Fruit fly (Drosophila melanogaster) whole organism, embryonic: Measurements from ENCODE around the gene Cyt-c1L.

Experiments
- CG11093 ChIP-seq: fragments of 200-800 bp; sonication (Bioruptor generic); IDR thresholded peaks from 3 replicates; pipeline ENCODE4 v1.3.6; 2022; ENCODE audit warnings: missing biosample characterization, missing genetic modification characterization
- CG11504 ChIP-seq: fragments of 200-800 bp; sonication (Bioruptor generic); optimal IDR thresholded peaks from 3 replicates; lab custom pipeline; 2019; ENCODE audit warnings: missing biosample characterization, mild to moderate bottlenecking, missing genetic modification characterization, moderate library complexity
- CG12659 ChIP-seq: fragments of 200-800 bp; sonication (Bioruptor generic); optimal IDR thresholded peaks from 3 replicates; lab custom pipeline; 2017; ENCODE audit warnings: mild to moderate bottlenecking, missing biosample characterization, missing genetic modification reagents, missing genetic modification characterization
- CG13894 ChIP-seq: fragments of 200-800 bp; sonication (Bioruptor generic); optimal IDR thresholded peaks from 3 replicates; lab custom pipeline; 2018; ENCODE audit warnings: missing biosample characterization, mild to moderate bottlenecking, missing genetic modification characterization, moderate library complexity
- CG14860 ChIP-seq: fragments of 200-800 bp; sonication (Bioruptor generic); IDR thresholded peaks from 3 replicates; pipeline ENCODE4 v1.3.6; 2022; ENCODE audit warnings: missing biosample characterization, missing genetic modification characterization; ENCODE audit not compliant: partially characterized antibody
- CG14965 ChIP-seq: fragments of 200-800 bp; sonication (Bioruptor generic); optimal IDR thresholded peaks from 2 replicates; lab custom pipeline; 2016; ENCODE audit warnings: missing biosample characterization, missing genetic modification characterization, borderline replicate concordance
- CG15269 ChIP-seq: fragments of 200-800 bp; sonication (Bioruptor generic); optimal IDR thresholded peaks from 2 replicates; lab custom pipeline; 2018; ENCODE audit warnings: missing biosample characterization, mild to moderate bottlenecking, missing genetic modification characterization, moderate library complexity
- CG17568 ChIP-seq: fragments of 200-800 bp; sonication (Bioruptor generic); optimal IDR thresholded peaks from 2 replicates; lab custom pipeline; 2018; ENCODE audit warnings: missing biosample characterization, mild to moderate bottlenecking, missing genetic modification characterization, moderate library complexity
- CG18476 ChIP-seq: fragments of 200-800 bp; sonication (Bioruptor generic); optimal IDR thresholded peaks from 2 replicates; lab custom pipeline; 2016; ENCODE audit warnings: missing biosample characterization, mild to moderate bottlenecking, missing genetic modification characterization
- CG2120 ChIP-seq: fragments of 200-800 bp; sonication (Bioruptor generic); optimal IDR thresholded peaks from 3 replicates; lab custom pipeline; 2016; ENCODE audit warnings: missing biosample characterization, missing genetic modification characterization
- CG2202 ChIP-seq: fragments of 200-800 bp; sonication (Bioruptor generic); optimal IDR thresholded peaks from 2 replicates; lab custom pipeline; 2018; ENCODE audit warnings: missing biosample characterization, mild to moderate bottlenecking, missing genetic modification characterization
- CG31365 ChIP-seq: fragments of 200-800 bp; sonication (Bioruptor generic); optimal IDR thresholded peaks from 2 replicates; lab custom pipeline; 2018; ENCODE audit warnings: missing biosample characterization, mild to moderate bottlenecking, missing genetic modification characterization
- CG3726 ChIP-seq: fragments of 200-800 bp; sonication (Bioruptor generic); IDR thresholded peaks from 3 replicates; pipeline ENCODE4, ENCODE4 v1.3.6; 2022; ENCODE audit warnings: missing biosample characterization, missing genetic modification characterization
- CG3847 ChIP-seq: fragments of 200-800 bp; sonication (Bioruptor generic); IDR thresholded peaks from 2 replicates; pipeline ENCODE4 v1.3.6; 2022; ENCODE audit warnings: missing biosample characterization, missing genetic modification characterization
- CG8089 ChIP-seq: fragments of 200-800 bp; sonication (Bioruptor generic); optimal IDR thresholded peaks from 3 replicates; lab custom pipeline; 2016; ENCODE audit warnings: missing biosample characterization, missing genetic modification characterization
- CG9215 ChIP-seq: fragments of 200-800 bp; sonication (Bioruptor generic); IDR thresholded peaks from 2 replicates; pipeline ENCODE4 v1.3.6; 2022; ENCODE audit warnings: missing biosample characterization, missing genetic modification characterization
- CG9609 ChIP-seq: fragments of 200-800 bp; sonication (Bioruptor generic); optimal IDR thresholded peaks from 3 replicates; lab custom pipeline; 2016; ENCODE audit warnings: missing biosample characterization, missing genetic modification characterization
- CG9817 ChIP-seq: fragments of 200-800 bp; sonication (Bioruptor generic); optimal IDR thresholded peaks from 2 replicates; lab custom pipeline; 2018; ENCODE audit warnings: missing biosample characterization, mild to moderate bottlenecking, missing genetic modification characterization, moderate library complexity
- Dbx ChIP-seq: fragments of 200-800 bp; sonication (Bioruptor generic); IDR thresholded peaks from 3 replicates; pipeline ENCODE4 v1.3.6; 2022; ENCODE audit warnings: missing biosample characterization, missing genetic modification characterization
- Dek ChIP-seq: fragments of 200-800 bp; sonication (Bioruptor generic); optimal IDR thresholded peaks from 3 replicates; lab custom pipeline; 2019; ENCODE audit warnings: missing biosample characterization, mild to moderate bottlenecking, missing genetic modification characterization, moderate library complexity
- Drgx ChIP-seq: fragments of 200-800 bp; sonication (Bioruptor generic); IDR thresholded peaks from 2 replicates; pipeline ENCODE4 v1.3.6; 2022; ENCODE audit warnings: missing biosample characterization, missing genetic modification characterization
- Hey ChIP-seq: fragments of 200-800 bp; sonication (Bioruptor generic); optimal IDR thresholded peaks from 3 replicates; lab custom pipeline; 2018; ENCODE audit warnings: missing biosample characterization, mild to moderate bottlenecking, missing genetic modification characterization
- HmgD ChIP-seq: fragments of 200-800 bp; sonication (Bioruptor generic); optimal IDR thresholded peaks from 3 replicates; lab custom pipeline; 2016; ENCODE audit warnings: missing biosample characterization, missing genetic modification characterization
- Lpt ChIP-seq: fragments of >200 bp; optimal IDR thresholded peaks from 2 replicates; lab custom pipeline; 2018; ENCODE audit warnings: missing biosample characterization, missing genetic modification characterization
- MBD-R2 ChIP-seq: fragments of 200-800 bp; sonication (Bioruptor generic); IDR thresholded peaks from 2 replicates; pipeline ENCODE4 v1.3.6; 2022; ENCODE audit warnings: missing biosample characterization, missing genetic modification characterization
- Meics ChIP-seq: fragments of 200-800 bp; sonication (Bioruptor generic); optimal IDR thresholded peaks from 2 replicates; lab custom pipeline; 2017; ENCODE audit warnings: missing biosample characterization, mild to moderate bottlenecking, missing genetic modification characterization
- Nf-YC ChIP-seq: fragments of 200-800 bp; optimal IDR thresholded peaks from 3 replicates; lab custom pipeline; 2019; ENCODE audit warnings: missing biosample characterization, mild to moderate bottlenecking, missing genetic modification characterization, moderate library complexity
- Opbp ChIP-seq: fragments of 200-800 bp; sonication (Bioruptor generic); IDR thresholded peaks from 3 replicates; pipeline ENCODE4 v1.3.6; 2022; ENCODE audit warnings: missing biosample characterization, missing genetic modification characterization; ENCODE audit not compliant: partially characterized antibody
- Xrp1 ChIP-seq: fragments of 200-800 bp; sonication (Bioruptor generic); IDR thresholded peaks from 2 replicates; pipeline ENCODE4 v1.3.6; 2022; ENCODE audit warnings: missing biosample characterization, missing genetic modification characterization
- aop ChIP-seq: fragments of 200-800 bp; sonication (Bioruptor generic); IDR thresholded peaks from 2 replicates; pipeline ENCODE4 v1.3.6; 2022; ENCODE audit warnings: missing biosample characterization, missing genetic modification characterization
- bab2 ChIP-seq: fragments of 200-800 bp; sonication (Bioruptor generic); optimal IDR thresholded peaks from 2 replicates; lab custom pipeline; 2016; ENCODE audit warnings: missing biosample characterization, missing genetic modification characterization
- btn ChIP-seq: fragments of 200-800 bp; sonication (Bioruptor generic); optimal IDR thresholded peaks from 2 replicates; lab custom pipeline; 2016; ENCODE audit warnings: missing biosample characterization, missing genetic modification characterization
- caup ChIP-seq: fragments of 200-800 bp; sonication (Bioruptor generic); optimal IDR thresholded peaks from 3 replicates; lab custom pipeline; 2017; ENCODE audit warnings: missing biosample characterization, mild to moderate bottlenecking, missing genetic modification characterization, moderate library complexity; ENCODE audit not compliant: severe bottlenecking
- dati ChIP-seq: fragments of 200-800 bp; sonication (Bioruptor generic); IDR thresholded peaks from 2 replicates; pipeline ENCODE4 v1.3.6; 2022; ENCODE audit warnings: missing biosample characterization, missing genetic modification characterization
- disco-r ChIP-seq: fragments of 200-800 bp; sonication (Bioruptor generic); optimal IDR thresholded peaks from 2 replicates; lab custom pipeline; 2016; ENCODE audit warnings: missing biosample characterization, missing genetic modification characterization
- dm ChIP-seq: fragments of 200-800 bp; sonication (Bioruptor generic); optimal IDR thresholded peaks from 3 replicates; lab custom pipeline; 2016; ENCODE audit warnings: missing biosample characterization, missing genetic modification characterization
- exex ChIP-seq: fragments of 200-800 bp; sonication (Bioruptor generic); optimal IDR thresholded peaks from 4 replicates; lab custom pipeline; 2018; ENCODE audit warnings: missing biosample characterization, mild to moderate bottlenecking, missing genetic modification characterization, moderate library complexity
- eyg ChIP-seq: fragments of 200-800 bp; sonication (Bioruptor generic); optimal IDR thresholded peaks from 3 replicates; lab custom pipeline; 2016; ENCODE audit warnings: missing biosample characterization, missing genetic modification characterization
- fd3F ChIP-seq: fragments of 200-800 bp; sonication (Bioruptor generic); optimal IDR thresholded peaks from 2 replicates; lab custom pipeline; 2018; ENCODE audit warnings: missing biosample characterization, mild to moderate bottlenecking, missing genetic modification characterization, moderate library complexity
- gro ChIP-seq: fragments of 200-800 bp; sonication (Bioruptor generic); optimal IDR thresholded peaks from 2 replicates; lab custom pipeline; 2016; ENCODE audit warnings: missing biosample characterization, missing genetic modification characterization
- gsb ChIP-seq: fragments of 200-800 bp; sonication (Bioruptor generic); IDR thresholded peaks from 2 replicates; pipeline ENCODE4 v1.3.6; 2022; ENCODE audit warnings: missing biosample characterization, missing genetic modification characterization
- kay ChIP-seq: fragments of 200-800 bp; sonication (Bioruptor generic); optimal IDR thresholded peaks from 2 replicates; lab custom pipeline; 2016; ENCODE audit warnings: missing biosample characterization, missing genetic modification characterization
- klu ChIP-seq: fragments of 200-800 bp; sonication (Bioruptor generic); IDR thresholded peaks from 2 replicates; pipeline ENCODE4 v1.3.6; 2022; ENCODE audit warnings: missing biosample characterization, missing genetic modification characterization
- knrl ChIP-seq: fragments of 200-800 bp; sonication (Bioruptor generic); IDR thresholded peaks from 3 replicates; pipeline ENCODE4 v1.3.6; 2022; ENCODE audit warnings: missing biosample characterization, missing genetic modification characterization; ENCODE audit not compliant: partially characterized antibody
- otp ChIP-seq: fragments of 200-800 bp; sonication (Bioruptor generic); IDR thresholded peaks from 3 replicates; pipeline ENCODE4, ENCODE4 v1.3.6; 2022; ENCODE audit warnings: missing biosample characterization, missing genetic modification characterization
- pita ChIP-seq: fragments of 200-800 bp; sonication (Bioruptor generic); optimal IDR thresholded peaks from 2 replicates; lab custom pipeline; 2017; ENCODE audit warnings: missing biosample characterization, mild to moderate bottlenecking, missing genetic modification characterization
- psq ChIP-seq: fragments of 200-800 bp; sonication (Bioruptor generic); optimal IDR thresholded peaks from 2 replicates; lab custom pipeline; 2017; ENCODE audit warnings: missing biosample characterization, missing genetic modification characterization
- ranshi ChIP-seq: fragments of 200-800 bp; sonication (Bioruptor generic); IDR thresholded peaks from 2 replicates; pipeline ENCODE4 v1.3.6; 2022; ENCODE audit warnings: missing biosample characterization, missing genetic modification characterization
- row ChIP-seq: fragments of 200-800 bp; sonication (Bioruptor generic); IDR thresholded peaks from 3 replicates; pipeline ENCODE4 v1.3.6; 2022; ENCODE audit warnings: missing biosample characterization, missing genetic modification characterization
- tap ChIP-seq: fragments of 200-800 bp; optimal IDR thresholded peaks from 3 replicates; lab custom pipeline; 2019; ENCODE audit warnings: missing biosample characterization, mild to moderate bottlenecking, missing genetic modification characterization, moderate library complexity
- vfl ChIP-seq: fragments of 200-800 bp; sonication (Bioruptor generic); optimal IDR thresholded peaks from 2 replicates; lab custom pipeline; 2016; ENCODE audit warnings: missing biosample characterization, missing genetic modification characterization
- zfh1 ChIP-seq: fragments of 200-800 bp; sonication (Bioruptor generic); IDR thresholded peaks from 3 replicates; pipeline ENCODE4 v1.3.6; 2022; ENCODE audit warnings: missing biosample characterization, missing genetic modification characterization

Gene Cyt-c1L

DNA sequence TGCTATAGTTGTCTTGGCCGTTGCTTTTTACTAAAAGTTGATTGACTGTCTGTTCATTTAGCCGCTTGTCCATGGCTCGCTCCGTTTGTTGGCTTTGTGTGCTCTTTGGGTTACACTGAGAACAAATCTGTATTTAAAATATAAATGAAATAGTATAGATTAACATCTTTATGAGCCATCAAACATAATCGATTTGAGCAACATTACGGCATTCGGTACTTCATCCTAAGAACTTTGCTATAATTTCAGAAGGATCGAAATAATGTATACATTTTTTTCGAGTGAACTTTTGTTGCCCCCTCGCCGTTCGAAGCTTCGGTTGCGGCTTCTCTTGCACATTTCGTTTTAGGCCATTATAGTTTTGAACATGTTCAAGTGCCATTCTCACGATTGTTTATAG, 4.1 kb upstream of the Cyt-c1L start (continued):
- TF ChIP-seq CG9817 (tag; lab: Kevin White, UChicago) (peak; percentile 24), CG8089 (GFP tag; lab: Kevin White, UChicago) (no peak), CG3847 (GFP tag; lab: Robert Waterston, UW) (0 out of 2 replicates have a peak, but pooled peaks have one; percentile 27), CG14965 (no peak), disco-r (GFP tag; lab: Kevin White, UChicago) (no peak), CG9609 (GFP tag; lab: Kevin White, UChicago) (no peak), tap (tag; lab: Kevin White, UChicago) (peak; percentile 76), fd3F (GFP tag; lab: Kevin White, UChicago) (peak; percentile 9), CG3726 (GFP tag; lab: Robert Waterston, UW) (peak; percentile 53; the same call in 1 of the 3 replicates), HmgD (GFP tag; lab: Kevin White, UChicago) (no peak), CG13894 (no peak), aop (GFP tag; lab: Robert Waterston, UW) (peak; percentile 26; the same call in 1 of the 2 replicates), CG11504 (tag; lab: Kevin White, UChicago) (peak; percentile 88), Hey (tag; lab: Kevin White, UChicago) (no peak), gro (GFP tag; lab: Kevin White, UChicago) (no peak), Opbp (no peak), Dek (tag; lab: Kevin White, UChicago) (peak; percentile 60), zfh1 (GFP tag; lab: Robert Waterston, UW) (peak; percentile 75), eyg (no peak), Dbx (GFP tag; lab: Robert Waterston, UW) (no peak), row (GFP tag; lab: Robert Waterston, UW) (peak; percentile 69), dm (GFP tag; lab: Kevin White, UChicago) (peak; percentile 15), CG2202 (tag; lab: Kevin White, UChicago) (peak; percentile 59), ranshi (GFP tag; lab: Robert Waterston, UW) (peak; percentile 43; the same call in 1 of the 2 replicates), otp (GFP tag; lab: Robert Waterston, UW) (peak; percentile 67; the same call in 1 of the 3 replicates), CG31365 (tag; lab: Kevin White, UChicago) (no peak), exex (tag; lab: Kevin White, UChicago) (no peak), Nf-YC (tag; lab: Kevin White, UChicago) (peak; percentile 0), psq (no peak), pita (no peak), vfl (no peak), CG11093 (GFP tag; lab: Robert Waterston, UW) (no peak), Drgx (GFP tag; lab: Robert Waterston, UW) (peak; percentile 92), btn (no peak), CG9215 (GFP tag; lab: Robert Waterston, UW) (no peak), knrl (GFP tag; lab: Robert Waterston, UW) (no peak), Lpt (GFP tag; lab: Kevin White, UChicago) (no peak), CG18476 (GFP tag; lab: Kevin White, UChicago) (peak; percentile 43), kay (no peak), gsb (GFP tag; lab: Robert Waterston, UW) (no peak), klu (no peak), MBD-R2 (GFP tag; lab: Robert Waterston, UW) (no peak), Meics (GFP tag; lab: Kevin White, UChicago) (peak; percentile 54), dati (GFP tag; lab: Robert Waterston, UW) (no peak), CG17568 (GFP tag; lab: Kevin White, UChicago) (peak; percentile 53), CG15269 (tag; lab: Kevin White, UChicago) (peak; percentile 83), caup (GFP tag; lab: Kevin White, UChicago) (peak; percentile 32), CG2120 (GFP tag; lab: Kevin White, UChicago) (peak; percentile 5), Xrp1 (GFP tag; lab: Robert Waterston, UW) (peak; percentile 75), CG12659 (GFP tag; lab: Kevin White, UChicago) (peak; percentile 68), bab2 (GFP tag; lab: Kevin White, UChicago) (peak; percentile 33), CG14860 (GFP tag; lab: Robert Waterston, UW) (no peak)
